Fruit fly (Drosophila melanogaster): ENCODE measurements around the gene Argk2.

The Argk2 gene

dm6 chr3L:9033999-9034626 lies 13.1 kb upstream of the Argk2 start (continued):
- peak; percentile 51 for TF ChIP-seq lab (GFP tag; optimal IDR thresholded peaks at IDR 0.05)
- peak in 1 of 2 experiments; percentile 67 for TF ChIP-seq bsh (GFP tag; optimal IDR thresholded peaks at IDR 0.05)
- peak; percentile 61; the same call in 1 of the 3 replicates for TF ChIP-seq CG34422 (GFP tag; IDR thresholded peaks at IDR 0.05)
- TF ChIP-seq gcm (GFP tag; optimal IDR thresholded peaks at IDR 0.05): no peak
- no peak for TF ChIP-seq ken (GFP tag; IDR thresholded peaks at IDR 0.05)
- peak; percentile 91 for TF ChIP-seq Xrp1 (GFP tag; IDR thresholded peaks at IDR 0.05)
- TF ChIP-seq knrl (GFP tag; IDR thresholded peaks at IDR 0.05; ENCODE audit: partially characterized antibody): no peak
- TF ChIP-seq ttk (GFP tag; IDR thresholded peaks at IDR 0.05): peak; percentile 77; the same call in 1 of the 2 replicates
- TF ChIP-seq Nf-YA (GFP tag; IDR thresholded peaks at IDR 0.05): 0 out of 2 replicates have a peak, but pooled peaks have one; percentile 28
- peak; percentile 83 for TF ChIP-seq CG14710 (tag; optimal IDR thresholded peaks at IDR 0.05)
- TF ChIP-seq sqz (GFP tag; optimal IDR thresholded peaks at IDR 0.05): peak; percentile 45
- no peak for TF ChIP-seq CG7963 (GFP tag; IDR thresholded peaks at IDR 0.05; ENCODE audit: partially characterized antibody)
- peak; percentile 66; the same call in 1 of the 3 replicates for TF ChIP-seq Mrtf (GFP tag; IDR thresholded peaks at IDR 0.05)
- TF ChIP-seq CG6254 (GFP tag; optimal IDR thresholded peaks at IDR 0.05): peak; percentile 67
- TF ChIP-seq CG3847 (GFP tag; IDR thresholded peaks at IDR 0.05): peak; percentile 42
- TF ChIP-seq tgo (GFP tag; IDR thresholded peaks at IDR 0.05): peak; percentile 64
- TF ChIP-seq CG34376 (GFP tag; optimal IDR thresholded peaks at IDR 0.05): no peak
- no peak for TF ChIP-seq Bteb2 (GFP tag; optimal IDR thresholded peaks at IDR 0.05)
- no peak for TF ChIP-seq org-1 (GFP tag; optimal IDR thresholded peaks at IDR 0.05)
- peak; percentile 85 for TF ChIP-seq Spps (tag; optimal IDR thresholded peaks at IDR 0.05)
- TF ChIP-seq CG6854 (GFP tag; optimal IDR thresholded peaks at IDR 0.05): no peak
- peak; percentile 81 for TF ChIP-seq gce (GFP tag; IDR thresholded peaks at IDR 0.05)
- TF ChIP-seq Doc2 (GFP tag; IDR thresholded peaks at IDR 0.05): no peak
- TF ChIP-seq CG12236 (GFP tag; optimal IDR thresholded peaks at IDR 0.05): no peak
- TF ChIP-seq HmgD (GFP tag; optimal IDR thresholded peaks at IDR 0.05): no peak
- no peak for TF ChIP-seq CG13894 (tag; optimal IDR thresholded peaks at IDR 0.05)
- TF ChIP-seq CG3726 (GFP tag; IDR thresholded peaks at IDR 0.05): 0 out of 3 replicates have a peak, but pooled peaks have one; percentile 5
- TF ChIP-seq grn (GFP tag; optimal IDR thresholded peaks at IDR 0.05): no peak
- no peak for TF ChIP-seq hb (GFP tag; IDR thresholded peaks at IDR 0.05; ENCODE audit: partially characterized antibody)
- peak; percentile 81 for TF ChIP-seq Blimp-1 (GFP tag; optimal IDR thresholded peaks at IDR 0.05)
- no peak for TF ChIP-seq tup (GFP tag; optimal IDR thresholded peaks at IDR 0.05)
- peak; percentile 89 for TF ChIP-seq zfh1 (GFP tag; IDR thresholded peaks at IDR 0.05)
- TF ChIP-seq CG15269 (tag; optimal IDR thresholded peaks at IDR 0.05): no peak
- TF ChIP-seq CG10147 (GFP tag; optimal IDR thresholded peaks at IDR 0.05): peak; percentile 25
- TF ChIP-seq ro (GFP tag; IDR thresholded peaks at IDR 0.05): peak; percentile 23; the same call in 1 of the 2 replicates
- no peak for TF ChIP-seq Nf-YC (tag; optimal IDR thresholded peaks at IDR 0.05)
- no peak for TF ChIP-seq fu2 (GFP tag; optimal IDR thresholded peaks at IDR 0.05)
- no peak for TF ChIP-seq prd (optimal IDR thresholded peaks at IDR 0.05)
- TF ChIP-seq prd (GFP tag; IDR thresholded peaks at IDR 0.05): peak; percentile 91
- no peak for TF ChIP-seq tna (GFP tag; IDR thresholded peaks at IDR 0.05; ENCODE audit: partially characterized antibody)
- TF ChIP-seq Antp (GFP tag; optimal IDR thresholded peaks at IDR 0.05): no peak
- TF ChIP-seq ham (GFP tag; IDR thresholded peaks at IDR 0.05): no peak
- TF ChIP-seq CG4282 (GFP tag; optimal IDR thresholded peaks at IDR 0.05): no peak
- TF ChIP-seq Hsf (GFP tag; optimal IDR thresholded peaks at IDR 0.05): peak; percentile 6
- TF ChIP-seq pum (GFP tag; optimal IDR thresholded peaks at IDR 0.05): no peak
- no peak for TF ChIP-seq bowl (GFP tag; IDR thresholded peaks at IDR 0.05)
- no peak for TF ChIP-seq inv (GFP tag; IDR thresholded peaks at IDR 0.05; ENCODE audit: partially characterized antibody)
- TF ChIP-seq hkb (optimal IDR thresholded peaks at IDR 0.05): no peak
- TF ChIP-seq hkb (GFP tag; IDR thresholded peaks at IDR 0.05): peak; percentile 75
- peak; percentile 23 for TF ChIP-seq Mes4 (GFP tag; optimal IDR thresholded peaks at IDR 0.05)
- peak; percentile 74 for TF ChIP-seq HLH3B (GFP tag; IDR thresholded peaks at IDR 0.05)
